Fruit fly (Drosophila melanogaster) S2 (cell line): ENCODE results near the gene SPARC.

Source experiments
- CG8478 ChIP-seq: fragments of >200 bp; optimal IDR thresholded peaks from 2 replicates; lab custom pipeline; 2018
- CTCF ChIP-seq, 2 experiments: fragments of >200 bp; optimal IDR thresholded peaks; 2 replicates each; lab custom pipeline; 2018

dm6 chr3R:26883015-26883292 lies 11.2 kb upstream of the SPARC start:
- TF ChIP-seq CG8478 (lab: Kevin White, UChicago) (no peak), CTCF (optimal IDR thresholded peaks at IDR 0.05; lab: Kevin White, UChicago) (no peak)
